Fruit fly (Drosophila melanogaster): ENCODE data around the gene Mnt.

Mnt gene

DNA sequence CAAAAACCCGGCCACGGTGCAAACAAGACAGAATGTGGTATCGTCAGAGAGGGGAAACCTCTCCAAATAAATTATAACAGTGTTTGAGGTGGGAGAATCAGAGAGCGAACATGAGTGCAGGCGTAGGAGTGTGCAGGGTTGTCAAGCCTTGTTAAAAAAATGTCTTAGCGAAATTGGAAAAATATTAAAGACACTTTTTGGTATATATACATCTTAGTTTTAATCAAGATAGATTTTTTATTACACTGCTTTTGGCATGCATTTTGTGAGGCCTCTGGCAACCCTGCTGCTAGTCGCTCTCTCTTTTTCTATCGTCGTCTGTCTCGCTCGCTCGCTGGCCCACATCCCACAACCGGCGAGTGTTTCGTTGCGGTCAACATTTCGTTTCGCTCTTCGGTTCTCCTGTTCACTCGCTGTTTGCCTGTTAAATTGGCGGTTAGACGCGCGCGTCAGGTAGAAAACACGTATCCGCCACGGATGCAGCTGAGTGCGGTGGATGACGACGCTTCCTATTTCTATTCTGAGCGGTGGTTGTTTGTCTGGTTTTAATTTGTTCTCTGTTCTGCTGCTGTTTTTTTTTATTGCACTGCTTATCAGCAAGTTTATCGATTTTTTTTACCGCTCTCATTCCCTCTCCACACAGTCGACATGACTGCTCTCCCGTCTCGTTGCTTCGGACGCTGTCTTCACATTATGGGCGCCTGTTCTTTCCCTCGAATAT is 70.6 kb downstream of the Mnt start (continued):
- peak; percentile 99 for TF ChIP-seq CG8089 (GFP tag; optimal IDR thresholded peaks at IDR 0.05)
- TF ChIP-seq pfk (GFP tag; optimal IDR thresholded peaks at IDR 0.05), result peak; percentile 88
- TF ChIP-seq CG10267 (tag; optimal IDR thresholded peaks at IDR 0.05), result peak; percentile 98
- peak; percentile 37; the same call in 1 of the 3 replicates for TF ChIP-seq CG14860 (GFP tag; IDR thresholded peaks at IDR 0.05; ENCODE audit: partially characterized antibody)
- TF ChIP-seq Dad (GFP tag; optimal IDR thresholded peaks at IDR 0.05), result peak; percentile 99
- TF ChIP-seq Hey (tag; optimal IDR thresholded peaks at IDR 0.05), result peak; percentile 98
- peak; percentile 99 for TF ChIP-seq nau (GFP tag; optimal IDR thresholded peaks at IDR 0.05)
- TF ChIP-seq CG3838 (GFP tag; optimal IDR thresholded peaks at IDR 0.05), result peak; percentile 98
- peak; percentile 99 for TF ChIP-seq en (GFP tag; optimal IDR thresholded peaks at IDR 0.05)
- peak; percentile 93 for TF ChIP-seq CG14965 (GFP tag; optimal IDR thresholded peaks at IDR 0.05; ENCODE audit: borderline replicate concordance)
- TF ChIP-seq CG10274 (GFP tag; optimal IDR thresholded peaks at IDR 0.05), result peak; percentile 96
- TF ChIP-seq CG8290 (GFP tag; optimal IDR thresholded peaks at IDR 0.05), result peak; percentile 99
- peak; percentile 99 for TF ChIP-seq CG8290 (tag; optimal IDR thresholded peaks at IDR 0.05)
- TF ChIP-seq BtbVII (GFP tag; optimal IDR thresholded peaks at IDR 0.05), result peak; percentile 99
- TF ChIP-seq HLH3B (GFP tag; IDR thresholded peaks at IDR 0.05), result peak; percentile 100
- peak; percentile 95 for TF ChIP-seq Ets97D (GFP tag; optimal IDR thresholded peaks at IDR 0.05)
- peak; percentile 100 for TF ChIP-seq sr (GFP tag; IDR thresholded peaks at IDR 0.05)
- peak; percentile 99 for TF ChIP-seq CG18262 (tag; optimal IDR thresholded peaks at IDR 0.05)
- TF ChIP-seq Ets65A (GFP tag), result peak; percentile 100
- peak; percentile 98 for TF ChIP-seq ewg (GFP tag; optimal IDR thresholded peaks at IDR 0.05)
- TF ChIP-seq tgo (GFP tag; IDR thresholded peaks at IDR 0.05), result peak; percentile 99
- peak; percentile 100 for TF ChIP-seq CG13296 (GFP tag; optimal IDR thresholded peaks at IDR 0.05)
- TF ChIP-seq H2.0 (GFP tag; IDR thresholded peaks at IDR 0.05), result peak; percentile 100
- TF ChIP-seq CG12391 (tag; optimal IDR thresholded peaks at IDR 0.05), result peak; percentile 100
- peak; percentile 100 for TF ChIP-seq CG33557 (GFP tag; optimal IDR thresholded peaks at IDR 0.05)
- TF ChIP-seq dimm (GFP tag; IDR thresholded peaks at IDR 0.05), result peak; percentile 98
- peak; percentile 99 for TF ChIP-seq esg (GFP tag; conservative IDR thresholded peaks at IDR 0.05)
- TF ChIP-seq trem (tag; optimal IDR thresholded peaks at IDR 0.05), result peak; percentile 97
- TF ChIP-seq CG2889 (GFP tag; IDR thresholded peaks at IDR 0.05), result peak; percentile 99
- TF ChIP-seq CG16813 (GFP tag; IDR thresholded peaks at IDR 0.05; ENCODE audit: partially characterized antibody), result peak; percentile 47; the same call in 2 of the 3 replicates
- peak; percentile 97 for TF ChIP-seq CG6254 (GFP tag; optimal IDR thresholded peaks at IDR 0.05)
- TF ChIP-seq Lpt (GFP tag; optimal IDR thresholded peaks at IDR 0.05), result peak; percentile 48
- peak; percentile 99 for TF ChIP-seq slp2 (GFP tag; optimal IDR thresholded peaks at IDR 0.05)
- TF ChIP-seq CG8478 (optimal IDR thresholded peaks at IDR 0.05), result peak; percentile 1
- TF ChIP-seq CG1647 (GFP tag; optimal IDR thresholded peaks at IDR 0.05), result peak; percentile 99
- peak; percentile 98 for TF ChIP-seq emc (GFP tag; optimal IDR thresholded peaks at IDR 0.05)
- TF ChIP-seq croc (GFP tag; conservative IDR thresholded peaks at IDR 0.05), result peak; percentile 99
- TF ChIP-seq CG9876 (GFP tag; optimal IDR thresholded peaks at IDR 0.05), result peak; percentile 98
- TF ChIP-seq CG10321 (GFP tag; IDR thresholded peaks at IDR 0.05), result peak; percentile 88
- peak; percentile 99 for TF ChIP-seq YL-1 (GFP tag; optimal IDR thresholded peaks at IDR 0.05)
- peak; percentile 100 for TF ChIP-seq otp (GFP tag; IDR thresholded peaks at IDR 0.05)
- TF ChIP-seq unpg (GFP tag; optimal IDR thresholded peaks at IDR 0.05), result peak; percentile 100
- peak; percentile 98 for TF ChIP-seq CG1024 (GFP tag; IDR thresholded peaks at IDR 0.05)
- peak; percentile 99 for TF ChIP-seq Side (GFP tag; optimal IDR thresholded peaks at IDR 0.05)
- no peak for TF ChIP-seq fru (optimal IDR thresholded peaks at IDR 0.05)
- peak; percentile 99 for TF ChIP-seq CG17612 (GFP tag; IDR thresholded peaks at IDR 0.05)
- TF ChIP-seq lov (optimal IDR thresholded peaks at IDR 0.05), result no peak
- TF ChIP-seq lov (GFP tag; IDR thresholded peaks at IDR 0.05), result peak; percentile 100
- TF ChIP-seq CG30020 (tag; optimal IDR thresholded peaks at IDR 0.05), result peak; percentile 92
- peak; percentile 89 for TF ChIP-seq zf30C (GFP tag; optimal IDR thresholded peaks at IDR 0.05)
- TF ChIP-seq CG13775 (GFP tag; optimal IDR thresholded peaks at IDR 0.05), result peak; percentile 99
